Worm (Caenorhabditis elegans) whole organism, L3 larva: ENCODE data around the gene F08D12.7.

Experiments used
- ZK546.5 ChIP-seq: sonication (generic microtip); optimal IDR thresholded peaks from 2 replicates; lab custom pipeline; 2017; ENCODE audit warnings: missing biosample characterization, missing genetic modification characterization
- elt-2 ChIP-seq: sonication (generic microtip); optimal IDR thresholded peaks from 2 replicates; lab custom pipeline; 2016; ENCODE audit warnings: missing genetic modification reagents, mild to moderate bottlenecking, missing genetic modification characterization, missing compliant biosample characterization
- fkh-10 ChIP-seq: sonication (generic microtip); optimal IDR thresholded peaks from 2 replicates; lab custom pipeline; 2017; ENCODE audit warnings: missing biosample characterization, missing genetic modification reagents, missing genetic modification characterization
- mdl-1 ChIP-seq: fragments of 150-350 bp; optimal IDR thresholded peaks from 2 replicates; lab custom pipeline; 2014; ENCODE audit warnings: missing biosample characterization, missing genetic modification characterization
- nhr-11 ChIP-seq: fragments of 150-350 bp; optimal IDR thresholded peaks from 2 replicates; lab custom pipeline; 2014; ENCODE audit warnings: missing biosample characterization, missing genetic modification characterization
- nhr-77 ChIP-seq: fragments of 150-350 bp; optimal IDR thresholded peaks from 2 replicates; lab custom pipeline; 2014; ENCODE audit warnings: missing biosample characterization, missing genetic modification characterization
- pha-4 ChIP-seq: fragments of 150-350 bp; optimal IDR thresholded peaks from 2 replicates; lab custom pipeline; 2014; ENCODE audit warnings: missing biosample characterization, missing genetic modification reagents, missing genetic modification characterization
- pqm-1 ChIP-seq: fragments of 150-350 bp; optimal IDR thresholded peaks from 2 replicates; lab custom pipeline; 2017; ENCODE audit warnings: missing biosample characterization, missing genetic modification characterization, inconsistent platforms
- skn-1 ChIP-seq: fragments of 150-350 bp; optimal IDR thresholded peaks from 2 replicates; lab custom pipeline; 2014; ENCODE audit warnings: missing biosample characterization, missing genetic modification characterization
- tbx-2 ChIP-seq: sonication (generic microtip); optimal IDR thresholded peaks from 2 replicates; lab custom pipeline; 2016; ENCODE audit warnings: mild to moderate bottlenecking, missing genetic modification characterization, missing compliant biosample characterization
- unc-62 ChIP-seq: fragments of 150-350 bp; sonication (generic microtip); optimal IDR thresholded peaks from 4 replicates; lab custom pipeline; 2014; ENCODE audit warnings: missing biosample characterization, missing genetic modification reagents, missing genetic modification characterization

ce11 chrII:2787031-2787512 is 18.2 kb upstream of the F08D12.7 start, which contains the start of the genes F08D12.12 and srpa-72:
- TF ChIP-seq unc-62 (GFP tag; lab: Kevin White, UChicago) (no peak), pqm-1 (tag; lab: Kevin White, UChicago) (no peak), tbx-2 (tag; lab: Kevin White, UChicago) (no peak), elt-2 (tag; lab: Kevin White, UChicago) (peak; percentile 21), skn-1 (no peak), fkh-10 (GFP tag; lab: Kevin White, UChicago) (no peak), mdl-1 (tag; lab: Kevin White, UChicago) (no peak), nhr-77 (tag; lab: Kevin White, UChicago) (no peak), ZK546.5 (tag; lab: Kevin White, UChicago) (no peak), nhr-11 (no peak), pha-4 (tag; lab: Kevin White, UChicago) (no peak)
